Worm (Caenorhabditis elegans) whole organism, early embryonic: Measurements from ENCODE around the gene F52F10.2.

Experiments used
- B0310.2 ChIP-seq: sonication (generic microtip); optimal IDR thresholded peaks from 2 replicates; lab custom pipeline; 2016; ENCODE audit warnings: mild to moderate bottlenecking, missing genetic modification characterization, missing compliant biosample characterization
- ama-1 ChIP-seq: fragments of 150-350 bp; optimal IDR thresholded peaks from 2 replicates; lab custom pipeline; 2014
- flt-1 ChIP-seq: fragments of 200-800 bp; sonication (Bioruptor generic); IDR thresholded peaks from 2 replicates; pipeline ENCODE4 v1.3.6; 2022; ENCODE audit warnings: missing genetic modification characterization, missing compliant biosample characterization
- scrt-1 ChIP-seq: fragments of 200-800 bp; sonication (Bioruptor generic); IDR thresholded peaks from 2 replicates; pipeline ENCODE4 v1.3.6; 2022; ENCODE audit warnings: missing genetic modification characterization, missing compliant biosample characterization
- tbx-11 ChIP-seq: fragments of 200-800 bp; sonication (Bioruptor generic); IDR thresholded peaks from 2 replicates; pipeline ENCODE4 v1.3.6; 2022; ENCODE audit warnings: missing genetic modification characterization, missing compliant biosample characterization
- tbx-37 ChIP-seq: fragments of 200-800 bp; sonication (Bioruptor generic); conservative IDR thresholded peaks from 2 replicates; pipeline ENCODE4 v1.3.6; 2022; ENCODE audit warnings: missing genetic modification reagents, missing genetic modification characterization, missing compliant biosample characterization

DNA sequence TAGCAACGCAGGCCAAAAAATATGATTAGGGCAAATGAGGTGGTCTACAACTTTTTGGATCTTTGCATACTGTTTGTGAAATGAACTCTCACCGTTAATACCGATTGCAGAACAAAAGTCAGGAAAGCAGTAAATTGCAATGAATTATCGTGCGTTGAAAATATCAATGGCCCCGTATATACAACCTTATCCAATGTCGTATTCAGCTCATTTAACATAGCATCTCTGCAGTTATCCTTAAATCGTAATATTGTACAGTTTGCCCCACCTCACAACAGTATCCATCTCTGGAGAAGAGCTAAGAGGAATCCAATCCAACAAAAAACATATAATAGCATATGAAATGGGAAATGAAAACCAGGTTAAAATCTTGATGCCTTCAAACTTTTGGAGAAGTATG lies 15.5 kb upstream of the F52F10.2 start:
- TF ChIP-seq tbx-37 (GFP tag; lab: Robert Waterston, UW) (no peak), flt-1 (no peak), B0310.2 (tag; lab: Kevin White, UChicago) (no peak), scrt-1 (GFP tag; lab: Robert Waterston, UW) (no peak), ama-1 (lab: Kevin White, UChicago) (no peak), tbx-11 (GFP tag; lab: Robert Waterston, UW) (no peak)
